Worm (Caenorhabditis elegans) whole organism, mixed stage, embryonic: ENCODE data around the gene Y17D7B.2.

ENCODE experiments used
- ceh-83 ChIP-seq: fragments of 200-800 bp; sonication (Bioruptor generic); optimal IDR thresholded peaks from 2 replicates; lab custom pipeline; 2018; ENCODE audit warnings: mild to moderate bottlenecking, missing genetic modification characterization, missing compliant biosample characterization
- drap-1 ChIP-seq: fragments of 200-800 bp; sonication (Bioruptor generic); optimal IDR thresholded peaks from 3 replicates; lab custom pipeline; 2018; ENCODE audit warnings: mild to moderate bottlenecking, missing genetic modification characterization, missing compliant biosample characterization
- elt-3 ChIP-seq: fragments of 150-350 bp; optimal IDR thresholded peaks from 2 replicates; lab custom pipeline; 2014; ENCODE audit warnings: missing biosample characterization, missing genetic modification characterization
- lsy-2 ChIP-seq: fragments of 150-350 bp; optimal IDR thresholded peaks from 2 replicates; lab custom pipeline; 2014; ENCODE audit warnings: missing biosample characterization, missing genetic modification characterization
- nhr-12 ChIP-seq: fragments of 150-350 bp; optimal IDR thresholded peaks from 2 replicates; lab custom pipeline; 2014; ENCODE audit warnings: missing biosample characterization, missing genetic modification characterization
- nhr-76 ChIP-seq: sonication (generic microtip); optimal IDR thresholded peaks from 2 replicates; lab custom pipeline; 2017; ENCODE audit warnings: missing biosample characterization, missing genetic modification characterization
- pha-4 ChIP-seq: fragments of 150-350 bp; optimal IDR thresholded peaks from 2 replicates; lab custom pipeline; 2018; ENCODE audit warnings: missing biosample characterization, missing genetic modification reagents, missing genetic modification characterization
- sem-2 ChIP-seq: fragments of 200-800 bp; sonication (Bioruptor generic); optimal IDR thresholded peaks from 2 replicates; lab custom pipeline; 2018; ENCODE audit warnings: mild to moderate bottlenecking, missing genetic modification characterization, missing compliant biosample characterization
- snpc-4 ChIP-seq: fragments of 150-350 bp; optimal IDR thresholded peaks from 2 replicates; lab custom pipeline; 2014; ENCODE audit warnings: missing biosample characterization, missing genetic modification characterization
- sptf-1 ChIP-seq: sonication (generic microtip); optimal IDR thresholded peaks from 2 replicates; lab custom pipeline; 2017; ENCODE audit warnings: mild to moderate bottlenecking, missing genetic modification characterization, moderate library complexity, missing compliant biosample characterization
- unc-120 ChIP-seq: sonication (generic microtip); optimal IDR thresholded peaks from 2 replicates; lab custom pipeline; 2017; ENCODE audit warnings: missing genetic modification characterization, missing compliant biosample characterization; ENCODE audit not compliant: poor library complexity, severe bottlenecking
- ztf-11 ChIP-seq: fragments of 150-350 bp; optimal IDR thresholded peaks from 2 replicates; lab custom pipeline; 2014; ENCODE audit warnings: missing biosample characterization, missing genetic modification characterization

- no peak for TF ChIP-seq ztf-11 (tag; lab: Kevin White, UChicago)
- TF ChIP-seq sem-2 (GFP tag; lab: Kevin White, UChicago) = no peak
- no peak for TF ChIP-seq snpc-4 (tag; lab: Kevin White, UChicago)
- no peak for TF ChIP-seq sptf-1
- no peak for TF ChIP-seq pha-4 (tag; lab: Kevin White, UChicago)
- no peak for TF ChIP-seq nhr-76 (tag; lab: Kevin White, UChicago)
- no peak for TF ChIP-seq unc-120
- no peak for TF ChIP-seq ceh-83
- no peak for TF ChIP-seq drap-1
- TF ChIP-seq elt-3 (tag; lab: Kevin White, UChicago) = no peak
- no peak for TF ChIP-seq lsy-2 (tag; lab: Kevin White, UChicago)
- no peak for TF ChIP-seq nhr-12
These were observed 6.9 kb upstream of the Y17D7B.2 start for ce11 chrV:18780605-18781004.
